Fruit fly (Drosophila melanogaster) whole organism, embryonic: Measurements from ENCODE around the gene CG11723.

Experiments used
- C15 ChIP-seq: fragments of 200-800 bp; sonication (Bioruptor generic); IDR thresholded peaks from 3 replicates; pipeline ENCODE4 v1.3.6; 2022; ENCODE audit warnings: missing biosample characterization, missing genetic modification characterization
- CG10462 ChIP-seq: fragments of 200-800 bp; sonication (Bioruptor generic); optimal IDR thresholded peaks from 2 replicates; lab custom pipeline; 2016; ENCODE audit warnings: missing biosample characterization, missing genetic modification characterization
- CG18764 ChIP-seq: fragments of 200-800 bp; sonication (Bioruptor generic); optimal IDR thresholded peaks from 3 replicates; lab custom pipeline; 2016; ENCODE audit warnings: missing biosample characterization, missing genetic modification characterization
- Spps ChIP-seq: fragments of 200-800 bp; sonication (Bioruptor generic); optimal IDR thresholded peaks from 2 replicates; lab custom pipeline; 2018; ENCODE audit warnings: missing biosample characterization, mild to moderate bottlenecking, missing genetic modification characterization

dm6 chr2L:2162281-2162680 lies 15.2 kb upstream of the CG11723 start:
- TF ChIP-seq C15 (GFP tag; lab: Robert Waterston, UW): no peak
- no peak for TF ChIP-seq Spps (tag; lab: Kevin White, UChicago)
- TF ChIP-seq CG10462 (GFP tag; lab: Kevin White, UChicago): no peak
- no peak for TF ChIP-seq CG18764 (GFP tag; lab: Kevin White, UChicago)
